Worm (Caenorhabditis elegans) whole organism, L4/young adult: ENCODE measurements around the gene F10A3.4.

ENCODE experiments used
- W03F9.2 ChIP-seq: fragments of 150-350 bp; optimal IDR thresholded peaks from 2 replicates; lab custom pipeline; 2014; ENCODE audit warnings: missing biosample characterization, missing genetic modification characterization
- dao-5 ChIP-seq: sonication (generic microtip); optimal IDR thresholded peaks from 2 replicates; lab custom pipeline; 2016; ENCODE audit warnings: missing genotype, missing genetic modification characterization, moderate library complexity, missing compliant biosample characterization
- him-1 ChIP-seq: sonication (generic microtip); optimal IDR thresholded peaks from 2 replicates; lab custom pipeline; 2016; ENCODE audit warnings: missing genotype, missing genetic modification reagents, missing genetic modification characterization, missing compliant biosample characterization

DNA sequence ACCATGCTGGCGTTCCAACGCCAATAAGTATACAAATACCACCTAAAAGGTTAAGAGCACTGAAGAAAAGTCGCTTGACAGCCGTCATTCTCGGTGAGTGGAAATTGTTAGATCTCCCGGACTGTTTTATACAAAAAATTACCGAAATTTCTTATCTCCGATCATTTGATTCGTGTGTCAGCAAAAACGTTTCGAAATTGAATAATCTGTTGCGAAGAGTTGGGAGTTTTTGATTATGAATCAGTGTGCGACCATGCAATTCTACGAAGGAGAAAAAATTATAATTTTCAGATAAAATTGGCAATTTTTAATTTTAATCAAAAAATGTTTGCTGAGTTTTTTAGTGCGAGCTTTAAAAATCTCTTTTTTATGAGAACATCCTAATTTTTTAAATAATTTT is 9.4 kb upstream of the F10A3.4 start, which contains the start of gene clc-11:
- TF ChIP-seq him-1 (no peak), dao-5 (tag; lab: Kevin White, UChicago) (no peak), W03F9.2 (tag; lab: Kevin White, UChicago) (no peak)
